Fruit fly (Drosophila melanogaster): ENCODE measurements around the gene CG12091.
A peak's percentile ranks its signal among the peaks of the same experiment; 100 is the strongest.

CG12091 gene

dm6 chr3L:1549148-1549547, 12.5 kb upstream of the CG12091 start (continued):
- TF ChIP-seq fd3F (GFP tag; optimal IDR thresholded peaks at IDR 0.05): peak; percentile 10
- TF ChIP-seq Asciz (GFP tag; optimal IDR thresholded peaks at IDR 0.05): peak; percentile 9
- TF ChIP-seq CG6854 (GFP tag; optimal IDR thresholded peaks at IDR 0.05): no peak
- TF ChIP-seq HmgZ (tag; optimal IDR thresholded peaks at IDR 0.05): no peak
- no peak for TF ChIP-seq Atf3 (GFP tag; optimal IDR thresholded peaks at IDR 0.05)
- TF ChIP-seq vfl (GFP tag; optimal IDR thresholded peaks at IDR 0.05): no peak
- peak; percentile 30; the same call in 1 of the 2 replicates for TF ChIP-seq CG9215 (GFP tag; IDR thresholded peaks at IDR 0.05)
- no peak for TF ChIP-seq CG10209 (GFP tag; optimal IDR thresholded peaks at IDR 0.05)
- no peak for TF ChIP-seq p53 (GFP tag; optimal IDR thresholded peaks at IDR 0.05)
- no peak for TF ChIP-seq CG31441 (GFP tag; IDR thresholded peaks at IDR 0.05)
- TF ChIP-seq CG3065 (GFP tag; optimal IDR thresholded peaks at IDR 0.05): no peak
- peak; percentile 23; the same call in 1 of the 2 replicates for TF ChIP-seq lmd (GFP tag; IDR thresholded peaks at IDR 0.05)
- no peak for TF ChIP-seq C15 (GFP tag; IDR thresholded peaks at IDR 0.05)
- no peak for TF ChIP-seq ewg (GFP tag; optimal IDR thresholded peaks at IDR 0.05)
- TF ChIP-seq CG11456 (GFP tag; IDR thresholded peaks at IDR 0.05): peak; percentile 49; the same call in 1 of the 3 replicates
- TF ChIP-seq dysf (GFP tag; IDR thresholded peaks at IDR 0.05): peak; percentile 45; the same call in 1 of the 3 replicates
- peak; percentile 23 for TF ChIP-seq CG13424 (tag; optimal IDR thresholded peaks at IDR 0.05)
- TF ChIP-seq dati (GFP tag; IDR thresholded peaks at IDR 0.05): no peak
- no peak for TF ChIP-seq CG3847 (GFP tag; IDR thresholded peaks at IDR 0.05)
- TF ChIP-seq br (optimal IDR thresholded peaks at IDR 0.05): no peak
- no peak for TF ChIP-seq NK7.1 (GFP tag; optimal IDR thresholded peaks at IDR 0.05)
- TF ChIP-seq ftz-f1 (GFP tag; optimal IDR thresholded peaks at IDR 0.05): no peak
- no peak; the same call in 2 of the 3 replicates for TF ChIP-seq tgo (GFP tag; IDR thresholded peaks at IDR 0.05)
- no peak for TF ChIP-seq Doc2 (GFP tag; IDR thresholded peaks at IDR 0.05)
- TF ChIP-seq mld (GFP tag; IDR thresholded peaks at IDR 0.05; ENCODE audit: partially characterized antibody): no peak
- no peak for TF ChIP-seq Gsc (GFP tag; IDR thresholded peaks at IDR 0.05)
- no peak for TF ChIP-seq HLH54F (GFP tag; optimal IDR thresholded peaks at IDR 0.05)
- TF ChIP-seq CG18262 (tag; optimal IDR thresholded peaks at IDR 0.05): no peak
- TF ChIP-seq Ada2b (GFP tag; IDR thresholded peaks at IDR 0.05): peak; percentile 37
- TF ChIP-seq rib (GFP tag; IDR thresholded peaks at IDR 0.05): no peak
- TF ChIP-seq CG12659 (GFP tag; optimal IDR thresholded peaks at IDR 0.05): peak; percentile 27
- TF ChIP-seq Nf-YB (GFP tag; optimal IDR thresholded peaks at IDR 0.05): no peak
- TF ChIP-seq mam (GFP tag; optimal IDR thresholded peaks at IDR 0.05): no peak
- TF ChIP-seq cwo (GFP tag; optimal IDR thresholded peaks at IDR 0.05): peak; percentile 84
- no peak for TF ChIP-seq grn (GFP tag; optimal IDR thresholded peaks at IDR 0.05)
- no peak for TF ChIP-seq CG6254 (GFP tag; optimal IDR thresholded peaks at IDR 0.05)
- peak; percentile 93 for TF ChIP-seq CG4707 (GFP tag; optimal IDR thresholded peaks at IDR 0.05)
- no peak for TF ChIP-seq Ravus (GFP tag; IDR thresholded peaks at IDR 0.05)
- TF ChIP-seq org-1 (GFP tag; optimal IDR thresholded peaks at IDR 0.05): no peak
- TF ChIP-seq mirr (GFP tag; optimal IDR thresholded peaks at IDR 0.05): peak; percentile 46
- no peak for TF ChIP-seq CG15601 (tag; optimal IDR thresholded peaks at IDR 0.05)
- no peak for TF ChIP-seq pros (GFP tag; optimal IDR thresholded peaks at IDR 0.05)
- TF ChIP-seq CG30431 (GFP tag; optimal IDR thresholded peaks at IDR 0.05): no peak
- peak; percentile 41 for TF ChIP-seq Meics (GFP tag; optimal IDR thresholded peaks at IDR 0.05)
- no peak for TF ChIP-seq croc (GFP tag; conservative IDR thresholded peaks at IDR 0.05)
- TF ChIP-seq pnt (GFP tag; optimal IDR thresholded peaks at IDR 0.05): no peak
- TF ChIP-seq Hey (tag; optimal IDR thresholded peaks at IDR 0.05): no peak
- TF ChIP-seq CG11696 (GFP tag; IDR thresholded peaks at IDR 0.05): peak; percentile 22; the same call in 1 of the 2 replicates
- no peak for TF ChIP-seq gro (GFP tag; optimal IDR thresholded peaks at IDR 0.05)
- TF ChIP-seq Kr (GFP tag; optimal IDR thresholded peaks at IDR 0.05): no peak
- no peak for TF ChIP-seq fu2 (GFP tag; optimal IDR thresholded peaks at IDR 0.05)
- TF ChIP-seq chm (GFP tag; IDR thresholded peaks at IDR 0.05): no peak
- TF ChIP-seq slou (GFP tag; optimal IDR thresholded peaks at IDR 0.05): no peak
